Fruit fly (Drosophila melanogaster) whole organism: ENCODE data around the gene CG15879.

Source experiments
- CG8478 ChIP-seq: fragments of >200 bp; optimal IDR thresholded peaks from 2 replicates; lab custom pipeline; 2018; ENCODE audit warnings: inconsistent platforms
- pan ChIP-seq: fragments of >200 bp; optimal IDR thresholded peaks from 2 replicates; lab custom pipeline; 2017
- usp ChIP-seq: fragments of >200 bp; optimal IDR thresholded peaks from 2 replicates; lab custom pipeline; 2017; ENCODE audit warnings: missing biosample characterization, missing genetic modification characterization, mixed read lengths

DNA sequence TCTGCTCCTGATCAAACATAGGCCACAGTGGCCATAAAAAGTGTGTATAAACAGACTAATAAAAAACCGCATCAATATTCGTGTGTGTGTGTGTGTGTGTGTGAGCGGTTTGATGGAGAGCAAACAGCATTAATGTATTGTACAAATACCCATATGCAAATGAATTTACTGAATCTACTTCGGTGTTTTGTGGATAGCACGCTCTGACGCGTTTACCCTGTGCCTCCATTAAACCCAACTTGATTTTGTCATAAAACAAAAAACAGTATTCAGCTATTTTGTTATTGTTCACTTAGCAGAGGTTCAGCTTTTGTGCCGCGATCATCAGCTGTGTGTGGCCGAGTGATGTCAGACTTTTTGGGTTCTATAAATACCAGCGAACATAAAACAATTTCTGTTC is 24.6 kb downstream of the CG15879 start:
- TF ChIP-seq pan (lab: Kevin White, UChicago) (no peak), CG8478 (lab: Kevin White, UChicago) (no peak), usp (GFP tag; lab: Kevin White, UChicago) (no peak)
